Worm (Caenorhabditis elegans) whole organism, L4 larva: ENCODE data around the gene glb-27.
A peak's percentile ranks its signal among the peaks of the same experiment; 100 is the strongest.

ENCODE experiments used
- F10B5.3 ChIP-seq: sonication (generic microtip); optimal IDR thresholded peaks from 2 replicates; lab custom pipeline; 2016; ENCODE audit warnings: mild to moderate bottlenecking, missing genetic modification characterization, missing compliant biosample characterization
- F49E8.2 ChIP-seq: sonication (generic microtip); optimal IDR thresholded peaks from 2 replicates; lab custom pipeline; 2016; ENCODE audit warnings: missing compliant biosample characterization, mild to moderate bottlenecking, missing genetic modification characterization, borderline replicate concordance
- T20F7.1 ChIP-seq: fragments of 200-800 bp; sonication (Bioruptor generic); optimal IDR thresholded peaks from 2 replicates; lab custom pipeline; 2018; ENCODE audit warnings: mild to moderate bottlenecking, missing genetic modification characterization, missing compliant biosample characterization
- T26A8.4 ChIP-seq: fragments of 200-800 bp; sonication (Bioruptor generic); IDR thresholded peaks from 2 replicates; pipeline ENCODE4 v1.3.6; 2022; ENCODE audit warnings: missing genetic modification characterization, missing compliant biosample characterization
- Y105C5A.15 ChIP-seq: fragments of 200-800 bp; sonication (Bioruptor generic); IDR thresholded peaks from 2 replicates; pipeline ENCODE4 v1.3.6; 2022; ENCODE audit warnings: missing genetic modification characterization, missing compliant biosample characterization
- Y75B8A.6 ChIP-seq: fragments of 200-800 bp; sonication (Bioruptor generic); IDR thresholded peaks from 2 replicates; pipeline ENCODE4 v1.3.6; 2022; ENCODE audit warnings: missing genetic modification reagents, missing genetic modification characterization, missing compliant biosample characterization
- ZK337.2 ChIP-seq: fragments of 200-800 bp; sonication (Bioruptor generic); IDR thresholded peaks from 2 replicates; pipeline ENCODE4 v1.3.6; 2022; ENCODE audit warnings: missing genetic modification reagents, missing genetic modification characterization, missing compliant biosample characterization
- ceh-20 ChIP-seq: fragments of 200-800 bp; sonication (Bioruptor generic); IDR thresholded peaks from 2 replicates; pipeline ENCODE4 v1.3.6; 2022; ENCODE audit warnings: missing genetic modification reagents, missing genetic modification characterization, missing compliant biosample characterization
- ceh-62 ChIP-seq: sonication (generic microtip); optimal IDR thresholded peaks from 2 replicates; lab custom pipeline; 2017; ENCODE audit warnings: missing biosample characterization, missing genetic modification characterization
- ceh-82 ChIP-seq: sonication (generic microtip); optimal IDR thresholded peaks from 2 replicates; lab custom pipeline; 2017; ENCODE audit warnings: missing biosample characterization, missing genetic modification characterization
- daf-16 ChIP-seq, 3 experiments: sonication (generic microtip); optimal IDR thresholded peaks; 2 replicates each; lab custom pipeline; 2016 to 2017; ENCODE audit warnings: missing genetic modification characterization in 3 of 3, missing genetic modification reagents in 3 of 3, mild to moderate bottlenecking in 2 of 3, missing compliant biosample characterization in 2 of 3, missing biosample characterization in 1 of 3, moderate library complexity in 1 of 3
- dmd-8 ChIP-seq: fragments of 200-800 bp; sonication (Bioruptor generic); IDR thresholded peaks from 2 replicates; pipeline ENCODE4 v1.3.6; 2022; ENCODE audit warnings: missing genetic modification characterization, missing compliant biosample characterization
- dpl-1 ChIP-seq: fragments of 150-350 bp; optimal IDR thresholded peaks from 2 replicates; lab custom pipeline; 2014; ENCODE audit warnings: missing biosample characterization, missing genetic modification reagents, missing genetic modification characterization
- duxl-1 ChIP-seq: sonication (generic microtip); optimal IDR thresholded peaks from 2 replicates; lab custom pipeline; 2016; ENCODE audit warnings: mild to moderate bottlenecking, missing genetic modification characterization, moderate library complexity, missing compliant biosample characterization; ENCODE audit not compliant: poor library complexity
- dve-1 ChIP-seq: sonication (generic microtip); optimal IDR thresholded peaks from 2 replicates; lab custom pipeline; 2017; ENCODE audit warnings: antibody characterized with exemption, mild to moderate bottlenecking, missing genetic modification characterization, missing compliant biosample characterization; ENCODE audit not compliant: insufficient read depth
- fkh-10 ChIP-seq: fragments of 150-350 bp; optimal IDR thresholded peaks from 2 replicates; lab custom pipeline; 2014; ENCODE audit warnings: missing biosample characterization, missing genetic modification reagents, missing genetic modification characterization
- fos-1 ChIP-seq: fragments of 150-350 bp; optimal IDR thresholded peaks from 2 replicates; lab custom pipeline; 2014; ENCODE audit warnings: missing biosample characterization, missing genetic modification characterization
- hlh-11 ChIP-seq: fragments of 200-800 bp; sonication (Bioruptor generic); optimal IDR thresholded peaks from 2 replicates; lab custom pipeline; 2018; ENCODE audit warnings: mild to moderate bottlenecking, missing genetic modification characterization, missing compliant biosample characterization
- hmg-1.1 ChIP-seq: fragments of 200-800 bp; sonication (Bioruptor generic); IDR thresholded peaks from 2 replicates; pipeline ENCODE4 v1.3.6; 2022; ENCODE audit warnings: missing genetic modification reagents, missing genetic modification characterization, missing compliant biosample characterization
- jun-1 ChIP-seq: fragments of 150-350 bp; optimal IDR thresholded peaks from 2 replicates; lab custom pipeline; 2014; ENCODE audit warnings: missing biosample characterization, missing genetic modification reagents, missing genetic modification characterization
- lin-1 ChIP-seq: fragments of 200-800 bp; sonication (Bioruptor generic); IDR thresholded peaks from 2 replicates; pipeline ENCODE4 v1.3.6; 2022; ENCODE audit warnings: missing genetic modification reagents, missing genetic modification characterization, missing compliant biosample characterization
- lin-15B ChIP-seq: fragments of 150-350 bp; sonication (generic microtip); optimal IDR thresholded peaks from 3 replicates; lab custom pipeline; 2014; ENCODE audit warnings: missing biosample characterization, missing genetic modification characterization
- lin-29 ChIP-seq: fragments of 200-800 bp; sonication (Bioruptor generic); IDR thresholded peaks from 2 replicates; pipeline ENCODE4 v1.3.6; 2022; ENCODE audit warnings: missing genetic modification reagents, missing genetic modification characterization, missing compliant biosample characterization
- lsy-2 ChIP-seq, 2 experiments: fragments of 150-350 bp in 1 of 2; sonication (generic microtip) in 1 of 2; optimal IDR thresholded peaks; 2 replicates each; lab custom pipeline; 2014 to 2017; ENCODE audit warnings: missing biosample characterization in 2 of 2, missing genetic modification characterization in 2 of 2
- madf-9 ChIP-seq: fragments of 200-800 bp; sonication (Bioruptor generic); conservative IDR thresholded peaks from 2 replicates; pipeline ENCODE4 v1.3.6; 2022; ENCODE audit warnings: missing genetic modification reagents, missing genetic modification characterization, missing compliant biosample characterization
- mdt-29 ChIP-seq: fragments of 200-800 bp; sonication (Bioruptor generic); IDR thresholded peaks from 2 replicates; pipeline ENCODE4 v1.3.6; 2022; ENCODE audit warnings: missing genetic modification reagents, missing genetic modification characterization, missing compliant biosample characterization
- mep-1 ChIP-seq: fragments of 150-350 bp; sonication (generic microtip); optimal IDR thresholded peaks from 3 replicates; lab custom pipeline; 2014; ENCODE audit warnings: missing biosample characterization, missing genetic modification characterization
- nhr-10 ChIP-seq: fragments of 150-350 bp; optimal IDR thresholded peaks from 2 replicates; lab custom pipeline; 2014; ENCODE audit warnings: missing biosample characterization, missing genetic modification characterization
- nhr-111 ChIP-seq: fragments of 200-800 bp; sonication (Bioruptor generic); optimal IDR thresholded peaks from 2 replicates; lab custom pipeline; 2018; ENCODE audit warnings: mild to moderate bottlenecking, missing genetic modification characterization, missing compliant biosample characterization
- nhr-237 ChIP-seq: sonication (generic microtip); optimal IDR thresholded peaks from 2 replicates; lab custom pipeline; 2017; ENCODE audit warnings: missing biosample characterization, missing genetic modification characterization
- nhr-25 ChIP-seq: sonication (generic microtip); optimal IDR thresholded peaks from 2 replicates; lab custom pipeline; 2017; ENCODE audit warnings: missing genetic modification characterization, mild to moderate bottlenecking, missing compliant biosample characterization, antibody characterized with exemption, moderate library complexity, borderline replicate concordance; ENCODE audit not compliant: insufficient read depth
- nhr-28 ChIP-seq: fragments of 150-350 bp; optimal IDR thresholded peaks from 2 replicates; lab custom pipeline; 2014; ENCODE audit warnings: missing biosample characterization, missing genetic modification characterization
- nhr-41 ChIP-seq: fragments of 200-800 bp; sonication (Bioruptor generic); IDR thresholded peaks from 2 replicates; pipeline ENCODE4 v1.3.6; 2022; ENCODE audit warnings: missing genetic modification reagents, missing genetic modification characterization, missing compliant biosample characterization
- nhr-48 ChIP-seq: sonication (generic microtip); optimal IDR thresholded peaks from 2 replicates; lab custom pipeline; 2016; ENCODE audit warnings: mild to moderate bottlenecking, missing genetic modification characterization, missing compliant biosample characterization
- nhr-6 ChIP-seq: fragments of 150-350 bp; optimal IDR thresholded peaks from 2 replicates; lab custom pipeline; 2014; ENCODE audit warnings: missing biosample characterization, missing genetic modification characterization
- php-3 ChIP-seq: fragments of 200-800 bp; sonication (Bioruptor generic); IDR thresholded peaks from 2 replicates; pipeline ENCODE4 v1.3.6; 2022; ENCODE audit warnings: missing genetic modification reagents, missing genetic modification characterization, missing compliant biosample characterization
- rbr-2 ChIP-seq: sonication (generic microtip); optimal IDR thresholded peaks from 2 replicates; lab custom pipeline; 2016; ENCODE audit warnings: missing genotype, missing genetic modification characterization, missing compliant biosample characterization
- saeg-2 ChIP-seq: fragments of 200-800 bp; sonication (Bioruptor generic); IDR thresholded peaks from 2 replicates; pipeline ENCODE4 v1.3.6; 2022; ENCODE audit warnings: missing genetic modification reagents, missing genetic modification characterization, missing compliant biosample characterization
- sdz-12 ChIP-seq: fragments of 200-800 bp; sonication (Bioruptor generic); optimal IDR thresholded peaks from 2 replicates; lab custom pipeline; 2018; ENCODE audit warnings: mild to moderate bottlenecking, missing genetic modification characterization, missing compliant biosample characterization
- skn-1 ChIP-seq: fragments of 150-350 bp; optimal IDR thresholded peaks from 2 replicates; lab custom pipeline; 2014; ENCODE audit warnings: missing biosample characterization, missing genetic modification characterization
- snpc-1.2 ChIP-seq: fragments of 200-800 bp; sonication (Bioruptor generic); IDR thresholded peaks from 2 replicates; pipeline ENCODE4 v1.3.6; 2022; ENCODE audit warnings: missing genetic modification reagents, missing genetic modification characterization, missing compliant biosample characterization
- snpc-4 ChIP-seq: fragments of 150-350 bp; optimal IDR thresholded peaks from 2 replicates; lab custom pipeline; 2014; ENCODE audit warnings: missing biosample characterization, missing genetic modification characterization
- spr-1 ChIP-seq: sonication (generic microtip); optimal IDR thresholded peaks from 2 replicates; lab custom pipeline; 2016; ENCODE audit warnings: mild to moderate bottlenecking, missing genetic modification characterization, missing compliant biosample characterization
- spr-3 ChIP-seq: fragments of 200-800 bp; sonication (Bioruptor generic); optimal IDR thresholded peaks from 2 replicates; lab custom pipeline; 2018; ENCODE audit warnings: mild to moderate bottlenecking, missing genetic modification characterization, missing compliant biosample characterization
- unc-39 ChIP-seq: sonication (generic microtip); optimal IDR thresholded peaks from 2 replicates; lab custom pipeline; 2017; ENCODE audit warnings: missing biosample characterization, missing genetic modification characterization
- unc-62 ChIP-seq, 3 experiments: fragments of 150-350 bp in 1 of 3; sonication (generic microtip); optimal IDR thresholded peaks in 2 of 3; peaks in 1 of 3; 1 replicate in 1 of 3; 2 replicates in 2 of 3; lab custom pipeline; 2014 to 2017; ENCODE audit warnings: missing biosample characterization in 3 of 3, missing genetic modification characterization in 3 of 3, missing genetic modification reagents in 3 of 3, missing genotype in 1 of 3
- vab-7 ChIP-seq: fragments of 200-800 bp; sonication (Bioruptor generic); IDR thresholded peaks from 2 replicates; pipeline ENCODE4 v1.3.6; 2022; ENCODE audit warnings: missing genetic modification reagents, missing genetic modification characterization, missing compliant biosample characterization
- zfp-2 ChIP-seq: sonication (generic microtip); optimal IDR thresholded peaks from 2 replicates; lab custom pipeline; 2016; ENCODE audit warnings: mild to moderate bottlenecking, missing genetic modification characterization, missing compliant biosample characterization
- ztf-7 ChIP-seq: fragments of 150-350 bp; optimal IDR thresholded peaks from 2 replicates; lab custom pipeline; 2014; ENCODE audit warnings: missing biosample characterization, missing genetic modification characterization

glb-27 gene

ce11 chrII:8546975-8547374 lies 9.1 kb downstream of the glb-27 start (continued):
- TF ChIP-seq nhr-237 (no peak), dmd-8 (no peak; the same call in none of the 2 replicates), Y105C5A.15 (GFP tag; lab: Robert Waterston, UW) (no peak; the same call in 1 of the 2 replicates), lsy-2 (tag; optimal IDR thresholded peaks at IDR 0.05; lab: Kevin White, UChicago) (no peak), hlh-11 (tag; lab: Kevin White, UChicago) (peak; percentile 72), lin-1 (peak; percentile 79), F10B5.3 (no peak), nhr-25 (no peak), lin-29 (GFP tag; lab: Robert Waterston, UW) (0 out of 2 replicates have a peak, but pooled peaks have one; percentile 29), duxl-1 (tag; lab: Kevin White, UChicago) (peak; percentile 81), T26A8.4 (GFP tag; lab: Robert Waterston, UW) (no peak; the same call in 1 of the 2 replicates), nhr-41 (peak; percentile 53; the same call in 1 of the 2 replicates), ztf-7 (tag; lab: Kevin White, UChicago) (no peak), vab-7 (GFP tag; lab: Robert Waterston, UW) (no peak; the same call in none of the 2 replicates), saeg-2 (GFP tag; lab: Robert Waterston, UW) (peak; percentile 61; the same call in 1 of the 2 replicates), nhr-6 (tag; lab: Kevin White, UChicago) (peak; percentile 84), dpl-1 (GFP tag; lab: Kevin White, UChicago) (peak; percentile 41), nhr-48 (tag; lab: Kevin White, UChicago) (peak; percentile 54), spr-3 (GFP tag; lab: Kevin White, UChicago) (peak; percentile 79), snpc-4 (tag; lab: Kevin White, UChicago) (no peak), spr-1 (tag; lab: Kevin White, UChicago) (peak; percentile 85), nhr-111 (GFP tag; lab: Kevin White, UChicago) (peak; percentile 89), nhr-28 (tag; lab: Kevin White, UChicago) (peak; percentile 54), zfp-2 (tag; lab: Kevin White, UChicago) (peak; percentile 63), jun-1 (tag; lab: Kevin White, UChicago) (no peak), lin-15B (tag; lab: Kevin White, UChicago) (no peak), dve-1 (no peak), fos-1 (no peak), snpc-1.2 (GFP tag; lab: Robert Waterston, UW) (no peak; the same call in 1 of the 2 replicates), ZK337.2 (GFP tag; lab: Robert Waterston, UW) (peak; percentile 79; the same call in 1 of the 2 replicates), madf-9 (peak; percentile 72), ceh-62 (no peak), ceh-20 (no peak), Y75B8A.6 (peak; percentile 61; the same call in 1 of the 2 replicates), php-3 (GFP tag; lab: Robert Waterston, UW) (no peak; the same call in 1 of the 2 replicates), F49E8.2 (tag; lab: Kevin White, UChicago) (peak; percentile 55), mdt-29 (GFP tag; lab: Robert Waterston, UW) (no peak; the same call in 1 of the 2 replicates), mep-1 (tag; lab: Kevin White, UChicago) (no peak), ceh-82 (tag; lab: Kevin White, UChicago) (no peak), nhr-10 (tag; lab: Kevin White, UChicago) (no peak), skn-1 (no peak), hmg-1.1 (no peak; the same call in none of the 2 replicates), sdz-12 (peak; percentile 61), fkh-10 (no peak), T20F7.1 (GFP tag; lab: Kevin White, UChicago) (peak; percentile 69), daf-16 (GFP tag; optimal IDR thresholded peaks at IDR 0.05; lab: Kevin White, UChicago) (peak; percentile 54 to 86), daf-16 (tag; optimal IDR thresholded peaks at IDR 0.05; lab: Kevin White, UChicago) (peak; percentile 77), unc-39 (no peak), unc-62 (GFP tag; optimal IDR thresholded peaks at IDR 0.05 in 1 of 2; lab: Kevin White, UChicago) (no peak), unc-62 (tag; optimal IDR thresholded peaks at IDR 0.05; lab: Kevin White, UChicago) (no peak), rbr-2 (tag; lab: Kevin White, UChicago) (peak; percentile 59)
